Worm (Caenorhabditis elegans) whole organism, L2 larva: ENCODE results near the gene Y94H6A.7.

Experiments
- C34F6.9 ChIP-seq: fragments of 150-350 bp; optimal IDR thresholded peaks from 2 replicates; lab custom pipeline; 2014; ENCODE audit warnings: missing biosample characterization, missing genetic modification characterization
- R02D3.7 ChIP-seq: fragments of 150-350 bp; optimal IDR thresholded peaks from 2 replicates; lab custom pipeline; 2014; ENCODE audit warnings: missing biosample characterization, missing genetic modification characterization
- Y55F3AM.14 ChIP-seq: fragments of 200-800 bp; sonication (Bioruptor generic); optimal IDR thresholded peaks from 2 replicates; lab custom pipeline; 2018; ENCODE audit warnings: mild to moderate bottlenecking, missing genetic modification characterization, missing compliant biosample characterization
- alr-1 ChIP-seq: fragments of 150-350 bp; optimal IDR thresholded peaks from 2 replicates; lab custom pipeline; 2014; ENCODE audit warnings: missing biosample characterization, missing genetic modification characterization
- aly-2 ChIP-seq: fragments of 150-350 bp; optimal IDR thresholded peaks from 2 replicates; lab custom pipeline; 2014; ENCODE audit warnings: missing biosample characterization, missing genetic modification characterization
- ama-1 ChIP-seq: fragments of 150-350 bp; optimal IDR thresholded peaks from 2 replicates; lab custom pipeline; 2018; ENCODE audit warnings: inconsistent platforms
- ceh-82 ChIP-seq: fragments of 150-350 bp; optimal IDR thresholded peaks from 2 replicates; lab custom pipeline; 2014; ENCODE audit warnings: missing biosample characterization, missing genetic modification characterization
- crh-2 ChIP-seq: sonication (generic microtip); optimal IDR thresholded peaks from 2 replicates; lab custom pipeline; 2017; ENCODE audit warnings: missing biosample characterization, missing genetic modification characterization
- dmd-4 ChIP-seq: sonication (generic microtip); optimal IDR thresholded peaks from 2 replicates; lab custom pipeline; 2017; ENCODE audit warnings: missing biosample characterization, missing genetic modification characterization
- elt-1 ChIP-seq: fragments of 150-350 bp; optimal IDR thresholded peaks from 2 replicates; lab custom pipeline; 2014; ENCODE audit warnings: missing biosample characterization, missing genetic modification characterization
- elt-3 ChIP-seq: sonication (generic microtip); optimal IDR thresholded peaks from 2 replicates; lab custom pipeline; 2017; ENCODE audit warnings: missing biosample characterization, missing genetic modification characterization
- fos-1 ChIP-seq: fragments of 150-350 bp; optimal IDR thresholded peaks from 2 replicates; lab custom pipeline; 2014; ENCODE audit warnings: missing biosample characterization, missing genetic modification characterization
- lin-11 ChIP-seq: fragments of 150-350 bp; sonication (generic microtip); optimal IDR thresholded peaks from 2 replicates; lab custom pipeline; 2014; ENCODE audit warnings: missing biosample characterization, missing genetic modification characterization, inconsistent platforms, mixed read lengths
- mab-5 ChIP-seq: fragments of 150-350 bp; optimal IDR thresholded peaks from 2 replicates; lab custom pipeline; 2014; ENCODE audit warnings: missing biosample characterization, missing genetic modification characterization
- mbf-1 ChIP-seq: sonication (generic microtip); optimal IDR thresholded peaks from 2 replicates; lab custom pipeline; 2017; ENCODE audit warnings: missing biosample characterization, missing genetic modification characterization
- mdl-1 ChIP-seq, 2 experiments: fragments of 150-350 bp in 1 of 2; sonication (generic microtip) in 1 of 2; optimal IDR thresholded peaks; 2 replicates each; lab custom pipeline; 2017; ENCODE audit warnings: missing biosample characterization in 2 of 2, missing genetic modification characterization in 2 of 2
- nhr-10 ChIP-seq: sonication (generic microtip); optimal IDR thresholded peaks from 2 replicates; lab custom pipeline; 2017; ENCODE audit warnings: missing biosample characterization, missing genetic modification characterization
- nhr-11 ChIP-seq: fragments of 150-350 bp; optimal IDR thresholded peaks from 2 replicates; lab custom pipeline; 2014; ENCODE audit warnings: missing biosample characterization, missing genetic modification characterization
- nhr-12 ChIP-seq: fragments of 150-350 bp; optimal IDR thresholded peaks from 2 replicates; lab custom pipeline; 2014; ENCODE audit warnings: missing biosample characterization, missing genetic modification characterization
- nhr-129 ChIP-seq: fragments of 150-350 bp; optimal IDR thresholded peaks from 2 replicates; lab custom pipeline; 2014; ENCODE audit warnings: missing biosample characterization, missing genetic modification characterization
- nhr-23 ChIP-seq: fragments of 150-350 bp; optimal IDR thresholded peaks from 2 replicates; lab custom pipeline; 2014; ENCODE audit warnings: missing biosample characterization, missing genetic modification reagents, missing genetic modification characterization
- nhr-237 ChIP-seq: fragments of 150-350 bp; optimal IDR thresholded peaks from 2 replicates; lab custom pipeline; 2014; ENCODE audit warnings: missing biosample characterization, missing genetic modification characterization
- nhr-6 ChIP-seq: fragments of 150-350 bp; optimal IDR thresholded peaks from 2 replicates; lab custom pipeline; 2014; ENCODE audit warnings: missing biosample characterization, missing genetic modification characterization
- nhr-77 ChIP-seq: fragments of 150-350 bp; optimal IDR thresholded peaks from 2 replicates; lab custom pipeline; 2014; ENCODE audit warnings: missing biosample characterization, missing genetic modification characterization
- skn-1 ChIP-seq: sonication (generic microtip); optimal IDR thresholded peaks from 2 replicates; lab custom pipeline; 2017; ENCODE audit warnings: missing biosample characterization, missing genetic modification characterization
- sma-3 ChIP-seq: sonication (generic microtip); optimal IDR thresholded peaks from 2 replicates; lab custom pipeline; 2016; ENCODE audit warnings: missing genetic modification reagents, missing genetic modification characterization, missing compliant biosample characterization
- sma-9 ChIP-seq, 2 experiments: fragments of 150-350 bp in 1 of 2; sonication (generic microtip) in 1 of 2; optimal IDR thresholded peaks; 2 replicates each; lab custom pipeline; 2014 to 2016; ENCODE audit warnings: missing genetic modification characterization in 2 of 2, mild to moderate bottlenecking in 1 of 2, missing biosample characterization in 1 of 2, missing compliant biosample characterization in 1 of 2, missing genetic modification reagents in 1 of 2, moderate library complexity in 1 of 2
- unc-39 ChIP-seq: fragments of 150-350 bp; optimal IDR thresholded peaks from 2 replicates; lab custom pipeline; 2014; ENCODE audit warnings: missing biosample characterization, missing genetic modification characterization
- unc-55 ChIP-seq: fragments of 150-350 bp; sonication (generic microtip); optimal IDR thresholded peaks from 3 replicates; lab custom pipeline; 2014; ENCODE audit warnings: missing biosample characterization, missing genetic modification reagents, missing genetic modification characterization
- unc-62 ChIP-seq: fragments of 150-350 bp; optimal IDR thresholded peaks from 2 replicates; lab custom pipeline; 2014; ENCODE audit warnings: missing biosample characterization, missing genetic modification reagents, missing genetic modification characterization
- zag-1 ChIP-seq: fragments of 150-350 bp; optimal IDR thresholded peaks from 2 replicates; lab custom pipeline; 2014; ENCODE audit warnings: missing biosample characterization, missing genetic modification characterization
- ztf-1 ChIP-seq: fragments of 200-800 bp; sonication (Bioruptor generic); conservative IDR thresholded peaks from 2 replicates; pipeline ENCODE4 v1.3.6; 2022; ENCODE audit warnings: missing genetic modification characterization, missing compliant biosample characterization
- ztf-4 ChIP-seq: fragments of 150-350 bp; optimal IDR thresholded peaks from 2 replicates; lab custom pipeline; 2014; ENCODE audit warnings: missing biosample characterization, missing genetic modification characterization

Y94H6A.7 gene

ce11 chrIV:2748863-2749451, 32.6 kb upstream of the Y94H6A.7 start:
- TF ChIP-seq ztf-1 (GFP tag; lab: Robert Waterston, UW): no peak
- TF ChIP-seq fos-1: peak; percentile 53
- TF ChIP-seq elt-3: no peak
- TF ChIP-seq aly-2 (tag; lab: Kevin White, UChicago): no peak
- TF ChIP-seq lin-11: no peak

DNA sequence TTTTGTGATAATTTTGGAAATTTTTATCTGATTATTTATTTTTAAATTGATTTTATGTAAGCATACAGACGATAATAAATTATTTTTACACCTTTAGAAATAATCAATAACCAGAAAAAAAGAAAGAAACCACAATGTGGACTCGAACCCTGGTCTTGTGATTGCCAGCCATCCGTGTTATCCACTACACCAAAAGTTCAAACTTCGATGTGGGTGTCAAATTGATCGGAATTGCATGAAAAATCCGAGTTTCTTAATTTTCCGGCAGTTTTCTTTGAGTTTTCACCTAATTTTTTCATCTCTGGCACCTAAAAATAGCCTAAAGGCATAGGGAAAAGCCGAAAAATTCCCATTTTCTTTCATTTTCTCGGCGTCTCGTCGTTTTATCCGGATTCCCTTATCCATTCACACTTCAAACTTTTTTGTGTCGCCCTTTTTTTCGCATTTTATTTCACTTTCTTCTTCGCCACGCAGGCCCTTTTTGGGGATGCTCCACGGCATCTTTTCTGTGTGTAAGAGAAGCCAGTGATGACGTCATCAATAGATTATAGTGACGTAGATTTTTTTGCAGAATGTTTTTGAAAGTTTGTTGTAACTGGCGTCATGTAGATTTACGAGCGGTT, 31.1 kb upstream of the Y94H6A.7 start:
- TF ChIP-seq crh-2 (tag; lab: Kevin White, UChicago): no peak
- peak; percentile 16 for TF ChIP-seq sma-9 (GFP tag; optimal IDR thresholded peaks at IDR 0.05; lab: Kevin White, UChicago)
- TF ChIP-seq sma-9 (tag; optimal IDR thresholded peaks at IDR 0.05; lab: Kevin White, UChicago): no peak
- TF ChIP-seq skn-1: no peak
- no peak for TF ChIP-seq Y55F3AM.14 (GFP tag; lab: Kevin White, UChicago)
- no peak for TF ChIP-seq nhr-11 (tag; lab: Kevin White, UChicago)
- no peak for TF ChIP-seq nhr-12 (tag; lab: Kevin White, UChicago)
- no peak for TF ChIP-seq elt-1 (tag; lab: Kevin White, UChicago)
- TF ChIP-seq, all 48 proteins: peak for 1

DNA sequence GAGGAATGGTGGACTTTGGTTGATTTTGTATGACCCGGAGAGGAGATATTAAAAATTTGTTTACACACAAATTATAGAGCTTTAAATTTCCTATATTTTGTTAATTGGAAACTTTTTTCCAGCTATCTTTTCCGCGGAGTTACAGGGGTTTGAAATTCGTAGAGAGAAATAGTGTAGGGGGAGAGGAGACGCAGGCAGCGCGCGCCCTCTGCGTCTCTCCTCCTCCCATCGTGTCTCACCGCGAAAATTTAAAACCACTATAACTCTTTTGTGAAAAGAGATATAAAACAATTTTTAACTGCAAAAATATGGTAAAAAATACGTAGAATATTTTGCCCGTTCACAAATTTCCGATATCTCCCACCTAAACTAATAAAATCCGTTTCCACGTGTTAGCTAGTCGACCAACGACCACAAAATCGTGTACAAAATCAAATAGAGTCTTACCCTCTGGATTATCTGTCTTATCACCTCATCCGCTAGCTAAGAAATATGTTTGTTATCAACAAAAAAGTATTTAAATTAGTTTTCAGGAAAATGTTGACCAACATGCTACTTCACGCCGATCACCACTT, 26.2 kb upstream of the Y94H6A.7 start, which contains the start of gene nhr-277:
Gene nhr-277, plus strand, starts transcription at position 525 of the 575 bp plus-strand sequence.
- TF ChIP-seq nhr-77 (tag; lab: Kevin White, UChicago): no peak
- no peak for TF ChIP-seq nhr-11 (tag; lab: Kevin White, UChicago)
- no peak for TF ChIP-seq C34F6.9 (tag; lab: Kevin White, UChicago)
- no peak for TF ChIP-seq unc-39 (tag; lab: Kevin White, UChicago)
- no peak for TF ChIP-seq nhr-10 (tag; lab: Kevin White, UChicago)
- no peak for TF ChIP-seq zag-1 (tag; lab: Kevin White, UChicago)
- no peak for TF ChIP-seq mdl-1 (tag; optimal IDR thresholded peaks at IDR 0.05; lab: Kevin White, UChicago)
- no peak for TF ChIP-seq ama-1 (lab: Kevin White, UChicago)
- TF ChIP-seq aly-2 (tag; lab: Kevin White, UChicago): no peak
- no peak for TF ChIP-seq fos-1
- no peak for TF ChIP-seq mab-5
- no peak for TF ChIP-seq alr-1 (tag; lab: Kevin White, UChicago)
- TF ChIP-seq elt-1 (tag; lab: Kevin White, UChicago): no peak
- no peak for TF ChIP-seq nhr-129 (tag; lab: Kevin White, UChicago)
- TF ChIP-seq sma-9 (GFP tag; optimal IDR thresholded peaks at IDR 0.05; lab: Kevin White, UChicago): no peak
- no peak for TF ChIP-seq sma-9 (tag; optimal IDR thresholded peaks at IDR 0.05; lab: Kevin White, UChicago)
- no peak for TF ChIP-seq crh-2 (tag; lab: Kevin White, UChicago)
- no peak for TF ChIP-seq Y55F3AM.14 (GFP tag; lab: Kevin White, UChicago)
- no peak for TF ChIP-seq ztf-4 (tag; lab: Kevin White, UChicago)
- no peak for TF ChIP-seq sma-3 (GFP tag; lab: Kevin White, UChicago)
- no peak for TF ChIP-seq unc-62 (GFP tag; lab: Kevin White, UChicago)

ce11 chrIV:2738466-2738865, 22.1 kb upstream of the Y94H6A.7 start:
- TF ChIP-seq sma-9 (GFP tag; optimal IDR thresholded peaks at IDR 0.05; lab: Kevin White, UChicago) (no peak), sma-9 (tag; optimal IDR thresholded peaks at IDR 0.05; lab: Kevin White, UChicago) (no peak), nhr-237 (tag; lab: Kevin White, UChicago) (no peak), nhr-11 (tag; lab: Kevin White, UChicago) (no peak), sma-3 (GFP tag; lab: Kevin White, UChicago) (no peak)

- TF ChIP-seq unc-39 (tag; lab: Kevin White, UChicago) (no peak), dmd-4 (tag; lab: Kevin White, UChicago) (no peak), zag-1 (tag; lab: Kevin White, UChicago) (no peak), mbf-1 (tag; lab: Kevin White, UChicago) (no peak), R02D3.7 (tag; lab: Kevin White, UChicago) (no peak), nhr-11 (tag; lab: Kevin White, UChicago) (no peak), nhr-6 (tag; lab: Kevin White, UChicago) (no peak), nhr-23 (tag; lab: Kevin White, UChicago) (no peak), unc-55 (GFP tag; lab: Kevin White, UChicago) (no peak), ceh-82 (tag; lab: Kevin White, UChicago) (no peak), sma-3 (GFP tag; lab: Kevin White, UChicago) (no peak), lin-11 (no peak), mab-5 (no peak)
These were observed 20.2 kb upstream of the Y94H6A.7 start for ce11 chrIV:2736575-2736974.
